Worm (Caenorhabditis elegans) whole organism, L2 larva: ENCODE measurements around the gene fat-7.

ENCODE experiments used
- alr-1 ChIP-seq: fragments of 150-350 bp; optimal IDR thresholded peaks from 2 replicates; lab custom pipeline; 2014; ENCODE audit warnings: missing biosample characterization, missing genetic modification characterization
- aly-2 ChIP-seq: fragments of 150-350 bp; optimal IDR thresholded peaks from 2 replicates; lab custom pipeline; 2014; ENCODE audit warnings: missing biosample characterization, missing genetic modification characterization
- elt-1 ChIP-seq: fragments of 150-350 bp; optimal IDR thresholded peaks from 2 replicates; lab custom pipeline; 2014; ENCODE audit warnings: missing biosample characterization, missing genetic modification characterization
- fos-1 ChIP-seq: fragments of 150-350 bp; optimal IDR thresholded peaks from 2 replicates; lab custom pipeline; 2014; ENCODE audit warnings: missing biosample characterization, missing genetic modification characterization
- lin-13 ChIP-seq: fragments of 150-350 bp; optimal IDR thresholded peaks from 2 replicates; lab custom pipeline; 2014; ENCODE audit warnings: missing biosample characterization, missing genetic modification reagents, missing genetic modification characterization
- lsy-2 ChIP-seq, 2 experiments: fragments of 150-350 bp in 1 of 2; sonication (generic microtip) in 1 of 2; optimal IDR thresholded peaks; 2 replicates each; lab custom pipeline; 2014 to 2017; ENCODE audit warnings: missing biosample characterization in 2 of 2, missing genetic modification characterization in 2 of 2
- mbf-1 ChIP-seq: sonication (generic microtip); optimal IDR thresholded peaks from 2 replicates; lab custom pipeline; 2017; ENCODE audit warnings: missing biosample characterization, missing genetic modification characterization
- nhr-25 ChIP-seq: fragments of 150-350 bp; sonication (generic microtip); optimal IDR thresholded peaks from 3 replicates; lab custom pipeline; 2014; ENCODE audit warnings: missing biosample characterization, missing genetic modification characterization
- nhr-6 ChIP-seq: fragments of 150-350 bp; optimal IDR thresholded peaks from 2 replicates; lab custom pipeline; 2014; ENCODE audit warnings: missing biosample characterization, missing genetic modification characterization
- sma-9 ChIP-seq, 2 experiments: fragments of 150-350 bp in 1 of 2; sonication (generic microtip) in 1 of 2; optimal IDR thresholded peaks; 2 replicates each; lab custom pipeline; 2014 to 2016; ENCODE audit warnings: missing genetic modification characterization in 2 of 2, mild to moderate bottlenecking in 1 of 2, missing biosample characterization in 1 of 2, missing compliant biosample characterization in 1 of 2, missing genetic modification reagents in 1 of 2, moderate library complexity in 1 of 2
- ztf-4 ChIP-seq: fragments of 150-350 bp; optimal IDR thresholded peaks from 2 replicates; lab custom pipeline; 2014; ENCODE audit warnings: missing biosample characterization, missing genetic modification characterization

DNA sequence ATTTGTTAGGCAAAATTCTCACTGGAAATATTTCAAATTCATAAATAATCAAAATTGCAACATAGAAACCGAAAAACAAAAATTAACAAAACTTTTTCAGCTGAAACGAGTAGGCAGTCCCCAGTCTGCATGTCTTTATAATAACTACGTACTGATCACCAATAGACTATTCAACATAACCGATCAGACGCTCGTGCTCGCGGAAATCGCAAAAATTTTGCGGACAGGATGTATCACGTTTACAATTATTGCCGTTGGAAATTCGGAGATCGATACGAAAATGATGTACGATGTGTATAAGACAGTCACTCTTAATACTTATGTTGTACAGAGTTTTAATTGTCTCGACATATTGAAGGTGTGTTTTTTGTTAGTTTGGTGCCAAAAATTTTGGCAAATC, 48.4 kb upstream of the fat-7 start:
- TF ChIP-seq lin-13 (GFP tag; lab: Kevin White, UChicago) (no peak), sma-9 (GFP tag; optimal IDR thresholded peaks at IDR 0.05; lab: Kevin White, UChicago) (no peak), sma-9 (tag; optimal IDR thresholded peaks at IDR 0.05; lab: Kevin White, UChicago) (no peak), nhr-6 (tag; lab: Kevin White, UChicago) (no peak), nhr-25 (tag; lab: Kevin White, UChicago) (no peak), ztf-4 (no peak), alr-1 (tag; lab: Kevin White, UChicago) (no peak), mbf-1 (tag; lab: Kevin White, UChicago) (no peak), aly-2 (tag; lab: Kevin White, UChicago) (no peak), elt-1 (tag; lab: Kevin White, UChicago) (no peak), fos-1 (no peak), lsy-2 (tag; optimal IDR thresholded peaks at IDR 0.05; lab: Kevin White, UChicago) (no peak)
